Worm (Caenorhabditis elegans): ENCODE results near the gene T10D4.15.

T10D4.15 gene

DNA sequence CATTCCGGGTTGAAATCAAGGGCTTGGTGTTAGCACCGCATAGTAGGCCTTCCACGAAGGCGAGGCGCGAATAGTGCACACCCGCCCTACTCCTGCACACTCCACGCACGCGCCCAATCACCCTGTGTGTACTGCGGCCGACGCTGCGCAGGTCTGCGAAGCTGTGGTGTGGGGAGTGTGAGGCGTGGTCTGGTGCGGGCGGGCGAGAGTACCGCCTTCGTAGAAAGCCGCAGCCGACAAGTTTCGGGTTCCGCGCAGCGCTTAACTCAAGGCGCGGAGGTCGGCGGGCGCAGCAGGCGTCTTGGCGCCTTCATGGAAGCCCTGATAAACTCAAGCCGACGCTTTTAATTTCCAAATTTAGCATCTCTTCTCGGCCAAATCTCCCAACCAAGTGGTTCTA, 37.8 kb upstream of the T10D4.15 start:
- no peak for TF ChIP-seq skn-1 (tag; optimal IDR thresholded peaks at IDR 0.05)
- no peak for TF ChIP-seq fos-1 (tag; optimal IDR thresholded peaks at IDR 0.05)

DNA sequence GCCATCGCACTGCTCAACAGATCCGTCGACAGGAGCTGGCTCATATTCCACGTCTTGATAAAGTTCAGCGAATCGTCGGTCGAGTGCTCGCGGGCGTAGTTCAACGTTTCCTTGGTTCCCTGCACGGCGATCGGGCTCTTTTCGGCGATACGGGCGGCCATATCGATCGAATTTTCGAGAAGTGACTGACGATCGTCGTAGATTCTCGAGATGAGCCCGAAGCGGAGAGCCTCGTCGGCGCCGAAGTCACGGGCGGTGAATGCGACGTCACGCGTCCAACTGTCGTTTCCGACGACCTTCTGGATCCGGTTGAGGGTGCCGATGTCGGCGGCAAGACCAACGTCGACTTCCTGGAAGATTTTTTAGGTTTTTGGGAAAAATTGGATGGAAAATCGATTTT, 36.4 kb upstream of the T10D4.15 start:
- TF ChIP-seq ets-5 (GFP tag; IDR thresholded peaks at IDR 0.05): no peak

DNA sequence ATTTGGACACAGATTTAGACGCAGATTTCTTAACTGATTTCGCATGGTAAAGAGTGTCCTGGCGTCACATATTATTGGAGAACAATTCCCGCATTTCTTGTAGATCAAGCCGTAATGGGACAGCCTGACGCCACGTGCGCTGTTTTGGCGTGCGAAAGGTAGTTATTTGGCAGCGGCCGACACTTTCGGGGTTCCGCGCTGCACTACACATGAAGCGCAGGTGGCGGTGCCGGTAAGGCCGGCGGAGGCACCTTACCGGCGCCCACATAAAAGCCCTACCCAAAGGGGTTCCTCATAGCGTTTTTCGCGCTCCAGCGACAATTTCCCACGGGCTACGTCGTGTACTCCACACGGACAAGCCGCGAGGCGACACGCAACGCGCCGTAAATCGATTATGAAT, 35.8 kb upstream of the T10D4.15 start:
- TF ChIP-seq nhr-84 (tag; optimal IDR thresholded peaks at IDR 0.05) (no peak), rnt-1 (tag; optimal IDR thresholded peaks at IDR 0.05) (no peak), zip-4 (GFP tag; optimal IDR thresholded peaks at IDR 0.05) (no peak)

- peak; percentile 40 for TF ChIP-seq lin-14 (GFP tag; optimal IDR thresholded peaks at IDR 0.05)
- no peak for TF ChIP-seq ama-1 (optimal IDR thresholded peaks at IDR 0.05)
- no peak for TF ChIP-seq nhr-12 (tag; optimal IDR thresholded peaks at IDR 0.05)
- no peak for TF ChIP-seq egl-13 (tag; optimal IDR thresholded peaks at IDR 0.05)
Observed at ce11 chrII:3111147-3111546, 34.8 kb upstream of the T10D4.15 start, which contains the start of gene Y25C1A.13. Gene Y25C1A.13 (minus strand): TSS chrII:3111247.

DNA sequence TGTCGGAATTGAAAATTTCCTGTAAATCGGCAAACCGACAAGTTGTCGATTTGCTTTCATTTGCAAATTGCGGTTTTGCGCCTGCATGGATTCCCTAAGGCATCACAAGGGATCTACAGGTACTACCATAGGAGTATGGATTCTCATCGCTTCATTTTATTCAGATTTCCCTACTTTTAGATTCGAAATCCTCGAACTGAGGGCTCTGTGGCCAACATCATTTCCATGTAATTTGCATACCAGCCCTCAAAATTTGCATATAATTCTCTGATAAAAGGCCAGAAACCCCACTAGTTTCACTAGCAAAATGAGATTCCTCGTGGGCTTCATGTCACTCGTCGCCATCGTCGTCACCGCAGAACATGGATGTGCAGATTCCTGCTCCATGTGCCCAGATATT, 33.6 kb upstream of the T10D4.15 start, which contains the start of gene Y25C1A.2:
TSS of gene Y25C1A.2 (plus strand) at position 301 of the 400 bp plus-strand sequence.
- no peak for TF ChIP-seq elt-3 (tag; optimal IDR thresholded peaks at IDR 0.05)
- TF ChIP-seq fkh-10 (GFP tag; optimal IDR thresholded peaks at IDR 0.05): no peak
- no peak for TF ChIP-seq C04F5.9 (tag; optimal IDR thresholded peaks at IDR 0.05)
- TF ChIP-seq pax-3 (tag; optimal IDR thresholded peaks at IDR 0.05): no peak
- no peak for TF ChIP-seq fos-1 (tag; optimal IDR thresholded peaks at IDR 0.05)
- TF ChIP-seq lir-3 (tag; optimal IDR thresholded peaks at IDR 0.05; ENCODE audit: poor library complexity): no peak
- TF ChIP-seq aly-2 (tag; optimal IDR thresholded peaks at IDR 0.05): no peak
- TF ChIP-seq ceh-90 (tag; optimal IDR thresholded peaks at IDR 0.05): no peak
- no peak for TF ChIP-seq blmp-1 (tag; optimal IDR thresholded peaks at IDR 0.05)
- no peak for TF ChIP-seq lin-35 (GFP tag; optimal IDR thresholded peaks at IDR 0.05)
- no peak for TF ChIP-seq nhr-76 (tag; optimal IDR thresholded peaks at IDR 0.05)
- TF ChIP-seq efl-3 (GFP tag; optimal IDR thresholded peaks at IDR 0.05): no peak
- TF ChIP-seq unc-130 (tag; optimal IDR thresholded peaks at IDR 0.05): no peak
- no peak for TF ChIP-seq C34B4.2 (tag; optimal IDR thresholded peaks at IDR 0.05)

ce11 chrII:3113289-3113688, 32.7 kb upstream of the T10D4.15 start:
- TF ChIP-seq sox-4 (tag; optimal IDR thresholded peaks at IDR 0.05) (no peak), snpc-4 (tag; optimal IDR thresholded peaks at IDR 0.05) (peak; percentile 45)

DNA sequence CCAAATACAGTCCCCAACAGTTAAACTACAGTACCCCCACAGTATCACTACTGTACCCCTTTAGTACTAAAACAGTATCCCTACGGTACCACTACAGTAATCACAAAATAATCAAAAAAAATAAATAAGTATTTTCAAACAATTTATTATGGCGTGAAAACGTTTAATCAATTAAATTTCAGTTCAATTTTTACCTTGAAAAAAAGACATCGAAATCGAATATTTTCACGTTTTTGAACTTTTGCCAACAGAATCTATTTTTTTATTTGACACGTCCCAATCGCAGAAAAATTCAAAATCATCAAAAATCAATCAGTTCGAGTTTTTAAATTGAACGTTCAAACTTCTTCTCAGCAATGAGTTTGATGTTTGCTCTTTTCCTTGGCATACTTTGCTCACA, 32.0 kb upstream of the T10D4.15 start, which contains the start of gene clec-123:
TSS of gene clec-123 (plus strand) at position 301 of the 400 bp plus-strand sequence.
- TF ChIP-seq efl-3 (GFP tag; optimal IDR thresholded peaks at IDR 0.05) (no peak), nhr-237 (tag; optimal IDR thresholded peaks at IDR 0.05) (no peak), lin-35 (GFP tag; optimal IDR thresholded peaks at IDR 0.05) (no peak), vab-15 (tag; optimal IDR thresholded peaks at IDR 0.05) (no peak)

ce11 chrII:3117471-3117870, 28.5 kb upstream of the T10D4.15 start, which contains the start of gene T10D4.7:
Gene T10D4.7 (plus strand): TSS chrII:3117771.
- no peak for TF ChIP-seq efl-1 (optimal IDR thresholded peaks at IDR 0.05)
- TF ChIP-seq efl-1 (GFP tag; optimal IDR thresholded peaks at IDR 0.05 in 1 of 2): no peak
- TF ChIP-seq pax-3 (tag; optimal IDR thresholded peaks at IDR 0.05): no peak
- no peak for TF ChIP-seq ets-5 (GFP tag; IDR thresholded peaks at IDR 0.05)
- TF ChIP-seq lin-13 (GFP tag; optimal IDR thresholded peaks at IDR 0.05): no peak
- TF ChIP-seq nhr-20 (tag; optimal IDR thresholded peaks at IDR 0.05): no peak

Data from whole organism, L1 larva.